Worm (Caenorhabditis elegans) whole organism, young adult: ENCODE results near the gene M01G5.1.

Source experiments
- F23B12.7 ChIP-seq: sonication (generic microtip); optimal IDR thresholded peaks from 2 replicates; lab custom pipeline; 2017; ENCODE audit warnings: missing genetic modification characterization, mild to moderate bottlenecking, missing compliant biosample characterization, antibody characterized with exemption, moderate library complexity; ENCODE audit not compliant: insufficient read depth
- egl-44 ChIP-seq: fragments of 200-800 bp; sonication (Bioruptor generic); IDR thresholded peaks from 2 replicates; pipeline ENCODE4 v1.3.6; 2022; ENCODE audit warnings: missing genetic modification reagents, missing genetic modification characterization, missing compliant biosample characterization
- lin-35 ChIP-seq, 3 experiments: fragments of 150-350 bp in 2 of 3; sonication (generic microtip) in 1 of 3; optimal IDR thresholded peaks; 2 replicates each; lab custom pipeline; 2014 to 2018; ENCODE audit warnings: missing biosample characterization in 3 of 3, missing genetic modification characterization in 3 of 3, missing genetic modification reagents in 3 of 3
- unc-62 ChIP-seq: fragments of 150-350 bp; optimal IDR thresholded peaks from 2 replicates; lab custom pipeline; 2014; ENCODE audit warnings: missing biosample characterization, missing genetic modification reagents, missing genetic modification characterization

ce11 chrIII:1468358-1469305 is 27.6 kb upstream of the M01G5.1 start:
- TF ChIP-seq egl-44 (GFP tag; lab: Robert Waterston, UW) (no peak), lin-35 (GFP tag; optimal IDR thresholded peaks at IDR 0.05; lab: Kevin White, UChicago) (no peak), F23B12.7 (no peak), unc-62 (GFP tag; lab: Kevin White, UChicago) (no peak)
